Worm (Caenorhabditis elegans) whole organism, early embryonic: Measurements from ENCODE around the gene nhr-248.

ENCODE experiments used
- B0310.2 ChIP-seq: sonication (generic microtip); optimal IDR thresholded peaks from 2 replicates; lab custom pipeline; 2016; ENCODE audit warnings: mild to moderate bottlenecking, missing genetic modification characterization, missing compliant biosample characterization
- F13C5.2 ChIP-seq: sonication (generic microtip); optimal IDR thresholded peaks from 2 replicates; lab custom pipeline; 2017; ENCODE audit warnings: mild to moderate bottlenecking, missing genetic modification characterization, inconsistent platforms, missing compliant biosample characterization
- aly-1 ChIP-seq: sonication (generic microtip); optimal IDR thresholded peaks from 2 replicates; lab custom pipeline; 2016; ENCODE audit warnings: missing genetic modification characterization, missing compliant biosample characterization
- ama-1 ChIP-seq: fragments of 150-350 bp; optimal IDR thresholded peaks from 2 replicates; lab custom pipeline; 2014
- ceh-13 ChIP-seq: fragments of 200-800 bp; sonication (Bioruptor generic); optimal IDR thresholded peaks from 2 replicates; lab custom pipeline; 2018; ENCODE audit warnings: mild to moderate bottlenecking, missing genetic modification characterization, missing compliant biosample characterization
- ceh-36 ChIP-seq: sonication (generic microtip); optimal IDR thresholded peaks from 2 replicates; lab custom pipeline; 2016; ENCODE audit warnings: missing genetic modification characterization, inconsistent platforms, missing compliant biosample characterization
- ets-7 ChIP-seq: sonication (generic microtip); optimal IDR thresholded peaks from 2 replicates; lab custom pipeline; 2016; ENCODE audit warnings: missing genotype, missing genetic modification characterization, missing compliant biosample characterization
- flt-1 ChIP-seq: fragments of 200-800 bp; sonication (Bioruptor generic); IDR thresholded peaks from 2 replicates; pipeline ENCODE4 v1.3.6; 2022; ENCODE audit warnings: missing genetic modification characterization, missing compliant biosample characterization
- hmbx-1 ChIP-seq: sonication (generic microtip); optimal IDR thresholded peaks from 2 replicates; lab custom pipeline; 2016; ENCODE audit warnings: mild to moderate bottlenecking, missing genetic modification characterization, missing compliant biosample characterization
- hmg-4 ChIP-seq: fragments of 200-800 bp; sonication (Bioruptor generic); optimal IDR thresholded peaks from 2 replicates; lab custom pipeline; 2018; ENCODE audit warnings: mild to moderate bottlenecking, missing genetic modification characterization, missing compliant biosample characterization
- hnd-1 ChIP-seq: sonication (generic microtip); optimal IDR thresholded peaks from 2 replicates; lab custom pipeline; 2016; ENCODE audit warnings: missing genetic modification characterization, missing compliant biosample characterization
- pes-1 ChIP-seq: fragments of 200-800 bp; sonication (Bioruptor generic); IDR thresholded peaks from 2 replicates; pipeline ENCODE4 v1.3.6; 2022; ENCODE audit warnings: missing genetic modification reagents, missing genetic modification characterization, missing compliant biosample characterization
- scrt-1 ChIP-seq: fragments of 200-800 bp; sonication (Bioruptor generic); IDR thresholded peaks from 2 replicates; pipeline ENCODE4 v1.3.6; 2022; ENCODE audit warnings: missing genetic modification characterization, missing compliant biosample characterization
- sea-1 ChIP-seq: fragments of 200-800 bp; sonication (Bioruptor generic); conservative IDR thresholded peaks from 2 replicates; pipeline ENCODE4 v1.3.6; 2022; ENCODE audit warnings: missing genetic modification characterization, missing compliant biosample characterization
- tbx-11 ChIP-seq: fragments of 200-800 bp; sonication (Bioruptor generic); IDR thresholded peaks from 2 replicates; pipeline ENCODE4 v1.3.6; 2022; ENCODE audit warnings: missing genetic modification characterization, missing compliant biosample characterization
- tbx-37 ChIP-seq: fragments of 200-800 bp; sonication (Bioruptor generic); conservative IDR thresholded peaks from 2 replicates; pipeline ENCODE4 v1.3.6; 2022; ENCODE audit warnings: missing genetic modification reagents, missing genetic modification characterization, missing compliant biosample characterization
- tra-4 ChIP-seq: sonication (generic microtip); optimal IDR thresholded peaks from 2 replicates; lab custom pipeline; 2017; ENCODE audit warnings: missing genetic modification characterization, missing compliant biosample characterization

The nhr-248 gene

ce11 chrV:17089931-17090429, 14.4 kb downstream of the nhr-248 start, which contains the start of gene srh-237:
srh-237 (plus strand) TSS chrV:17090379.
- TF ChIP-seq scrt-1, result no peak
- no peak for TF ChIP-seq hmg-4 (GFP tag; lab: Kevin White, UChicago)
- TF ChIP-seq B0310.2 (tag; lab: Kevin White, UChicago), result no peak
- TF ChIP-seq tbx-11, result no peak
- no peak for TF ChIP-seq hnd-1 (tag; lab: Kevin White, UChicago)
- TF ChIP-seq ets-7 (tag; lab: Kevin White, UChicago), result no peak
- no peak for TF ChIP-seq sea-1 (GFP tag; lab: Robert Waterston, UW)
- TF ChIP-seq ama-1 (lab: Kevin White, UChicago), result no peak
- TF ChIP-seq pes-1 (GFP tag; lab: Robert Waterston, UW), result no peak
- TF ChIP-seq tbx-37 (GFP tag; lab: Robert Waterston, UW), result no peak
- no peak for TF ChIP-seq ceh-36 (tag; lab: Kevin White, UChicago)
- no peak for TF ChIP-seq aly-1
- TF ChIP-seq hmbx-1, result no peak
- no peak for TF ChIP-seq tra-4 (tag; lab: Kevin White, UChicago)
- TF ChIP-seq ceh-13 (GFP tag; lab: Kevin White, UChicago), result no peak
- no peak for TF ChIP-seq flt-1 (GFP tag; lab: Robert Waterston, UW)
- no peak for TF ChIP-seq F13C5.2 (tag; lab: Kevin White, UChicago)

ce11 chrV:17089342-17089741, 15.1 kb downstream of the nhr-248 start, which contains the start of gene T05E12.6:
T05E12.6 (minus strand) TSS chrV:17089442.
- TF ChIP-seq ceh-13 (GFP tag; lab: Kevin White, UChicago) (no peak), ama-1 (lab: Kevin White, UChicago) (no peak)

ce11 chrV:17082718-17083117, 21.7 kb downstream of the nhr-248 start, which contains the start of gene T05E12.9:
T05E12.9 (minus strand) TSS chrV:17082818.
- no peak for TF ChIP-seq sea-1 (GFP tag; lab: Robert Waterston, UW)
- TF ChIP-seq hmg-4 (GFP tag; lab: Kevin White, UChicago), result no peak
- no peak for TF ChIP-seq aly-1
- TF ChIP-seq tbx-37 (GFP tag; lab: Robert Waterston, UW), result no peak
- no peak for TF ChIP-seq pes-1 (GFP tag; lab: Robert Waterston, UW)
- TF ChIP-seq ama-1 (lab: Kevin White, UChicago), result no peak
- TF ChIP-seq ets-7 (tag; lab: Kevin White, UChicago), result no peak
- TF ChIP-seq scrt-1, result no peak
- TF ChIP-seq tbx-11, result no peak

ce11 chrV:17079795-17080194, 24.6 kb downstream of the nhr-248 start, which contains the start of gene srw-20:
srw-20 (minus strand) TSS chrV:17079895.
- no peak for TF ChIP-seq sea-1 (GFP tag; lab: Robert Waterston, UW)

ce11 chrV:17077889-17078288, 26.5 kb downstream of the nhr-248 start, which contains the start of gene T05E12.3:
T05E12.3 (minus strand) TSS chrV:17077989.
- TF ChIP-seq tbx-37 (GFP tag; lab: Robert Waterston, UW) (no peak), ama-1 (lab: Kevin White, UChicago) (no peak), flt-1 (GFP tag; lab: Robert Waterston, UW) (no peak), B0310.2 (tag; lab: Kevin White, UChicago) (no peak), tbx-11 (no peak), ceh-13 (GFP tag; lab: Kevin White, UChicago) (no peak), sea-1 (GFP tag; lab: Robert Waterston, UW) (no peak), hmg-4 (GFP tag; lab: Kevin White, UChicago) (no peak), scrt-1 (no peak), aly-1 (no peak), ets-7 (tag; lab: Kevin White, UChicago) (no peak), hmbx-1 (no peak)

- TF ChIP-seq tbx-37 (GFP tag; lab: Robert Waterston, UW) (no peak), tbx-11 (no peak), aly-1 (no peak), hmg-4 (GFP tag; lab: Kevin White, UChicago) (no peak), flt-1 (GFP tag; lab: Robert Waterston, UW) (no peak), scrt-1 (no peak), ceh-13 (GFP tag; lab: Kevin White, UChicago) (no peak), ceh-36 (tag; lab: Kevin White, UChicago) (no peak), pes-1 (GFP tag; lab: Robert Waterston, UW) (no peak), ama-1 (lab: Kevin White, UChicago) (no peak), ets-7 (tag; lab: Kevin White, UChicago) (no peak)
These were observed 28.5 kb downstream of the nhr-248 start, which contains the start of gene str-125 for ce11 chrV:17075900-17076299. str-125 (minus strand) TSS chrV:17076000.

ce11 chrV:17071578-17071977, 32.8 kb downstream of the nhr-248 start, which contains the start of gene srbc-14:
srbc-14 (minus strand) TSS chrV:17071678.
- TF ChIP-seq ceh-36 (tag; lab: Kevin White, UChicago) (no peak), tbx-37 (GFP tag; lab: Robert Waterston, UW) (no peak), flt-1 (GFP tag; lab: Robert Waterston, UW) (no peak), hmg-4 (GFP tag; lab: Kevin White, UChicago) (no peak), scrt-1 (no peak), B0310.2 (tag; lab: Kevin White, UChicago) (no peak), ama-1 (lab: Kevin White, UChicago) (no peak), tbx-11 (no peak), F13C5.2 (tag; lab: Kevin White, UChicago) (no peak), sea-1 (GFP tag; lab: Robert Waterston, UW) (no peak), ceh-13 (GFP tag; lab: Kevin White, UChicago) (no peak), hmbx-1 (no peak), pes-1 (GFP tag; lab: Robert Waterston, UW) (no peak), ets-7 (tag; lab: Kevin White, UChicago) (no peak), hnd-1 (tag; lab: Kevin White, UChicago) (no peak)
